Worm (Caenorhabditis elegans) whole organism, L4/young adult: ENCODE data around the gene rpl-16.

Experiments used
- W03F9.2 ChIP-seq: fragments of 150-350 bp; optimal IDR thresholded peaks from 2 replicates; lab custom pipeline; 2014; ENCODE audit warnings: missing biosample characterization, missing genetic modification characterization
- dao-5 ChIP-seq: sonication (generic microtip); optimal IDR thresholded peaks from 2 replicates; lab custom pipeline; 2016; ENCODE audit warnings: missing genotype, missing genetic modification characterization, moderate library complexity, missing compliant biosample characterization
- him-1 ChIP-seq: sonication (generic microtip); optimal IDR thresholded peaks from 2 replicates; lab custom pipeline; 2016; ENCODE audit warnings: missing genotype, missing genetic modification reagents, missing genetic modification characterization, missing compliant biosample characterization

- TF ChIP-seq him-1 (no peak), W03F9.2 (tag; lab: Kevin White, UChicago) (no peak), dao-5 (tag; lab: Kevin White, UChicago) (no peak)
These were observed 4.4 kb downstream of the rpl-16 start, which contains the start of gene M01F1.9 for ce11 chrIII:3498957-3499356.
